Fruit fly (Drosophila melanogaster) whole organism, embryonic: ENCODE measurements around the gene Cisd2.

Source experiments
- Aef1 ChIP-seq: fragments of 200-800 bp; sonication (Bioruptor generic); IDR thresholded peaks from 3 replicates; pipeline ENCODE4 v1.3.6; 2022; ENCODE audit warnings: missing biosample characterization, missing genetic modification characterization
- BEAF-32 ChIP-seq: fragments of 200-800 bp; sonication (Bioruptor generic); optimal IDR thresholded peaks from 3 replicates; lab custom pipeline; 2017; ENCODE audit warnings: missing biosample characterization, missing genetic modification characterization, mild to moderate bottlenecking, moderate library complexity, missing genetic modification reagents
- CG10147 ChIP-seq: fragments of 200-800 bp; sonication (Bioruptor generic); optimal IDR thresholded peaks from 2 replicates; lab custom pipeline; 2019; ENCODE audit warnings: missing biosample characterization, mild to moderate bottlenecking, missing genetic modification characterization, moderate library complexity
- CG10366 ChIP-seq: fragments of 200-800 bp; sonication (Bioruptor generic); IDR thresholded peaks from 2 replicates; pipeline ENCODE4 v1.3.6; 2022; ENCODE audit warnings: missing biosample characterization, missing genetic modification characterization
- CG10959 ChIP-seq: fragments of 200-800 bp; sonication (Bioruptor generic); IDR thresholded peaks from 2 replicates; pipeline ENCODE4 v1.3.6; 2022; ENCODE audit warnings: missing biosample characterization, missing genetic modification characterization
- CG11093 ChIP-seq: fragments of 200-800 bp; sonication (Bioruptor generic); IDR thresholded peaks from 3 replicates; pipeline ENCODE4 v1.3.6; 2022; ENCODE audit warnings: missing biosample characterization, missing genetic modification characterization
- CG11560 ChIP-seq: fragments of 200-800 bp; sonication (Bioruptor generic); IDR thresholded peaks from 3 replicates; pipeline ENCODE4 v1.3.6; 2022; ENCODE audit warnings: missing biosample characterization, missing genetic modification characterization
- CG12391 ChIP-seq: fragments of 200-800 bp; sonication (Bioruptor generic); optimal IDR thresholded peaks from 3 replicates; lab custom pipeline; 2018; ENCODE audit warnings: missing biosample characterization, mild to moderate bottlenecking, missing genetic modification characterization, moderate library complexity
- CG13424 ChIP-seq: fragments of 200-800 bp; sonication (Bioruptor generic); optimal IDR thresholded peaks from 2 replicates; lab custom pipeline; 2019; ENCODE audit warnings: missing biosample characterization, mild to moderate bottlenecking, missing genetic modification characterization, moderate library complexity
- CG13624 ChIP-seq: fragments of 200-800 bp; sonication (Bioruptor generic); optimal IDR thresholded peaks from 2 replicates; lab custom pipeline; 2016; ENCODE audit warnings: missing biosample characterization, missing genetic modification characterization
- CG16863 ChIP-seq: fragments of 200-800 bp; sonication (Bioruptor generic); optimal IDR thresholded peaks from 3 replicates; lab custom pipeline; 2016; ENCODE audit warnings: missing biosample characterization, missing genetic modification characterization
- CG17186 ChIP-seq: fragments of 200-800 bp; sonication (Bioruptor generic); optimal IDR thresholded peaks from 3 replicates; lab custom pipeline; 2017; ENCODE audit warnings: missing biosample characterization, missing genetic modification reagents, missing genetic modification characterization
- CG17612 ChIP-seq: fragments of 200-800 bp; sonication (Bioruptor generic); IDR thresholded peaks from 2 replicates; pipeline ENCODE4 v1.3.6; 2022; ENCODE audit warnings: missing biosample characterization, missing genetic modification characterization
- CG18476 ChIP-seq: fragments of 200-800 bp; sonication (Bioruptor generic); optimal IDR thresholded peaks from 2 replicates; lab custom pipeline; 2016; ENCODE audit warnings: missing biosample characterization, mild to moderate bottlenecking, missing genetic modification characterization
- CG31388 ChIP-seq: fragments of 200-800 bp; sonication (Bioruptor generic); optimal IDR thresholded peaks from 2 replicates; lab custom pipeline; 2016; ENCODE audit warnings: missing biosample characterization, missing genetic modification characterization
- CG3163 ChIP-seq: fragments of 200-800 bp; sonication (Bioruptor generic); optimal IDR thresholded peaks from 3 replicates; lab custom pipeline; 2016; ENCODE audit warnings: missing biosample characterization, missing genetic modification characterization
- CG34422 ChIP-seq: fragments of 200-800 bp; sonication (Bioruptor generic); IDR thresholded peaks from 3 replicates; pipeline ENCODE4 v1.3.6; 2022; ENCODE audit warnings: missing biosample characterization, missing genetic modification characterization
- CG7357 ChIP-seq: fragments of 200-800 bp; sonication (Bioruptor generic); IDR thresholded peaks from 3 replicates; pipeline ENCODE4 v1.3.6; 2022; ENCODE audit warnings: missing biosample characterization, missing genetic modification characterization
- CG9932 ChIP-seq: fragments of 200-800 bp; sonication (Bioruptor generic); IDR thresholded peaks from 2 replicates; pipeline ENCODE4 v1.3.6; 2022; ENCODE audit warnings: missing biosample characterization, missing genetic modification characterization
- CoRest ChIP-seq: fragments of 200-800 bp; sonication (Bioruptor generic); optimal IDR thresholded peaks from 3 replicates; lab custom pipeline; 2018; ENCODE audit warnings: missing biosample characterization, mild to moderate bottlenecking, missing genetic modification characterization, moderate library complexity
- E2f2 ChIP-seq: fragments of 200-800 bp; sonication (Bioruptor generic); IDR thresholded peaks from 2 replicates; pipeline ENCODE4 v1.3.6; 2022; ENCODE audit warnings: missing biosample characterization, missing genetic modification characterization
- ERR ChIP-seq: fragments of 200-800 bp; sonication (Bioruptor generic); optimal IDR thresholded peaks from 2 replicates; lab custom pipeline; 2016; ENCODE audit warnings: missing biosample characterization, missing genetic modification characterization
- Gug ChIP-seq: fragments of 200-800 bp; sonication (Bioruptor generic); IDR thresholded peaks from 4 replicates; pipeline ENCODE4 v1.3.6; 2022; ENCODE audit warnings: missing biosample characterization, missing genetic modification characterization
- Optix ChIP-seq: fragments of 200-800 bp; sonication (Bioruptor generic); IDR thresholded peaks from 3 replicates; pipeline ENCODE4 v1.3.6; 2022; ENCODE audit warnings: missing biosample characterization, missing genetic modification characterization
- Sry-δ ChIP-seq: fragments of 200-800 bp; sonication (Bioruptor generic); optimal IDR thresholded peaks from 2 replicates; lab custom pipeline; 2016; ENCODE audit warnings: missing biosample characterization, missing genetic modification characterization
- TFAM ChIP-seq: fragments of 200-800 bp; sonication (Bioruptor generic); optimal IDR thresholded peaks from 2 replicates; lab custom pipeline; 2017; ENCODE audit warnings: missing biosample characterization, missing genetic modification characterization, inconsistent platforms
- Vsx1 ChIP-seq: fragments of 200-800 bp; sonication (Bioruptor generic); optimal IDR thresholded peaks from 2 replicates; lab custom pipeline; 2017; ENCODE audit warnings: missing biosample characterization, mild to moderate bottlenecking, missing genetic modification characterization, missing genetic modification reagents
- aop ChIP-seq: fragments of 200-800 bp; sonication (Bioruptor generic); IDR thresholded peaks from 2 replicates; pipeline ENCODE4 v1.3.6; 2022; ENCODE audit warnings: missing biosample characterization, missing genetic modification characterization
- cato ChIP-seq: fragments of 200-800 bp; sonication (Bioruptor generic); optimal IDR thresholded peaks from 2 replicates; lab custom pipeline; 2016; ENCODE audit warnings: missing biosample characterization, missing genetic modification characterization, borderline replicate concordance
- cg ChIP-seq: fragments of 200-800 bp; sonication (Bioruptor generic); optimal IDR thresholded peaks from 3 replicates; lab custom pipeline; 2019; ENCODE audit warnings: missing biosample characterization, mild to moderate bottlenecking, missing genetic modification characterization, moderate library complexity
- gem ChIP-seq: fragments of 200-800 bp; sonication (Bioruptor generic); optimal IDR thresholded peaks from 2 replicates; lab custom pipeline; 2019; ENCODE audit warnings: missing biosample characterization, mild to moderate bottlenecking, missing genetic modification characterization, moderate library complexity
- jing ChIP-seq: fragments of 200-800 bp; sonication (Bioruptor generic); optimal IDR thresholded peaks from 2 replicates; lab custom pipeline; 2018; ENCODE audit warnings: missing biosample characterization, mild to moderate bottlenecking, missing genetic modification characterization
- lbe ChIP-seq: fragments of 200-800 bp; sonication (Bioruptor generic); optimal IDR thresholded peaks from 2 replicates; lab custom pipeline; 2016; ENCODE audit warnings: missing biosample characterization, mild to moderate bottlenecking, missing genetic modification characterization
- lilli ChIP-seq: fragments of 200-800 bp; sonication (Bioruptor generic); optimal IDR thresholded peaks from 3 replicates; lab custom pipeline; 2016; ENCODE audit warnings: missing biosample characterization, missing genetic modification characterization
- lmd ChIP-seq: fragments of 200-800 bp; sonication (Bioruptor generic); IDR thresholded peaks from 2 replicates; pipeline ENCODE4 v1.3.6; 2022; ENCODE audit warnings: missing biosample characterization, missing genetic modification characterization
- mirr ChIP-seq: fragments of 200-800 bp; sonication (Bioruptor generic); optimal IDR thresholded peaks from 3 replicates; lab custom pipeline; 2018; ENCODE audit warnings: missing biosample characterization, mild to moderate bottlenecking, missing genetic modification characterization
- nmo ChIP-seq: fragments of 200-800 bp; sonication (Bioruptor generic); optimal IDR thresholded peaks from 2 replicates; lab custom pipeline; 2018; ENCODE audit warnings: missing biosample characterization, mild to moderate bottlenecking, missing genetic modification characterization, moderate library complexity
- pan ChIP-seq, 4 experiments: fragments of >200 bp in 3 of 4; fragments of 200-800 bp in 1 of 4; sonication (Bioruptor generic) in 1 of 4; optimal IDR thresholded peaks in 3 of 4; IDR thresholded peaks in 1 of 4; 2 replicates each; pipeline versions ENCODE4 v1.3.6 to Lab custom; 2017 to 2022; ENCODE audit warnings: missing biosample characterization in 2 of 4, missing genetic modification characterization in 2 of 4, mixed read lengths in 1 of 4
- pfk ChIP-seq: fragments of 200-800 bp; sonication (Bioruptor generic); optimal IDR thresholded peaks from 2 replicates; lab custom pipeline; 2018; ENCODE audit warnings: missing biosample characterization, mild to moderate bottlenecking, missing genetic modification characterization, moderate library complexity
- repo ChIP-seq: fragments of 200-800 bp; sonication (Bioruptor generic); optimal IDR thresholded peaks from 2 replicates; lab custom pipeline; 2016; ENCODE audit warnings: missing biosample characterization, missing genetic modification characterization
- seq ChIP-seq: fragments of 200-800 bp; sonication (Bioruptor generic); IDR thresholded peaks from 2 replicates; pipeline ENCODE4 v1.3.6; 2022; ENCODE audit warnings: missing biosample characterization, missing genetic modification characterization
- tin ChIP-seq: fragments of 200-800 bp; sonication (Bioruptor generic); optimal IDR thresholded peaks from 3 replicates; lab custom pipeline; 2016; ENCODE audit warnings: missing biosample characterization, missing genetic modification characterization
- tll ChIP-seq, 2 experiments: fragments of 200-800 bp in 1 of 2; fragments of >200 bp in 1 of 2; sonication (Bioruptor generic) in 1 of 2; optimal IDR thresholded peaks; 2 replicates each; lab custom pipeline; 2017 to 2019; ENCODE audit warnings: missing biosample characterization in 2 of 2, missing genetic modification characterization in 2 of 2, mild to moderate bottlenecking in 1 of 2, moderate library complexity in 1 of 2
- twi ChIP-seq: fragments of 200-800 bp; optimal IDR thresholded peaks from 2 replicates; lab custom pipeline; 2019; ENCODE audit warnings: missing biosample characterization, mild to moderate bottlenecking, missing genetic modification characterization, moderate library complexity
- unpg ChIP-seq: fragments of 200-800 bp; sonication (Bioruptor generic); optimal IDR thresholded peaks from 3 replicates; lab custom pipeline; 2018; ENCODE audit warnings: missing biosample characterization, mild to moderate bottlenecking, missing genetic modification characterization, moderate library complexity
- usp ChIP-seq: fragments of >200 bp; optimal IDR thresholded peaks from 2 replicates; lab custom pipeline; 2017; ENCODE audit warnings: missing biosample characterization, missing genetic modification characterization
- wdn ChIP-seq: fragments of 200-800 bp; sonication (Bioruptor generic); IDR thresholded peaks from 2 replicates; pipeline ENCODE4 v1.3.6; 2022; ENCODE audit warnings: missing biosample characterization, missing genetic modification characterization
- wek ChIP-seq: fragments of 200-800 bp; sonication (Bioruptor generic); optimal IDR thresholded peaks from 3 replicates; lab custom pipeline; 2018; ENCODE audit warnings: missing biosample characterization, mild to moderate bottlenecking, missing genetic modification characterization, moderate library complexity
- z ChIP-seq: fragments of 200-800 bp; sonication (Bioruptor generic); IDR thresholded peaks from 3 replicates; pipeline ENCODE4 v1.3.6; 2022; ENCODE audit warnings: missing biosample characterization, missing genetic modification characterization
- zen2 ChIP-seq: fragments of 200-800 bp; sonication (Bioruptor generic); IDR thresholded peaks from 3 replicates; pipeline ENCODE4 v1.3.6; 2022; ENCODE audit warnings: missing biosample characterization, missing genetic modification characterization; ENCODE audit not compliant: partially characterized antibody

The Cisd2 gene

DNA sequence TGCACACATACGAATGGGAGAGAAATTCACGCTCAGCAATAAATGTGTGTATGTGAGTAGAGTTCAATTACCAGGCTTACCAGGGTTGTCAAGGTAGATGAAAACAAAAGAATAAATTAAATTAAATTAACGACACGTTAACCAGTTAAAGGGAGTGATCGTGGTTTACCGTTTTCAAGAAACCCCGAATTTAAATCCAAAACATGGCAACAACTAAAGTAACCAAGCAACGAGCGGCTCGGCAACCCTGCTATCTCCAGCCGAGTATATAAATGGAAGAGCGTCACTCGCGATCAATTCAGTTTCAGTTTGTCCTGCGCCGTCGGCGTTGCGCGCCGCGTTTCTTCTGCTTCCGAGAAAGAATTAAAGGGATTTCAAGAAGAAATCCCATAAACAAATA, 9.0 kb downstream of the Cisd2 start (continued):
- peak; percentile 99 for TF ChIP-seq lbe
- TF ChIP-seq jing (GFP tag; lab: Kevin White, UChicago): peak; percentile 98
- peak; percentile 99 for TF ChIP-seq gem (tag; lab: Kevin White, UChicago)
- TF ChIP-seq pfk (GFP tag; lab: Kevin White, UChicago): peak; percentile 79
- peak; percentile 99 for TF ChIP-seq CG16863 (GFP tag; lab: Kevin White, UChicago)
- peak; percentile 99 for TF ChIP-seq CG10959
- peak; percentile 42 for TF ChIP-seq BEAF-32 (GFP tag; lab: Kevin White, UChicago)
- TF ChIP-seq Sry-δ (GFP tag; lab: Kevin White, UChicago): peak; percentile 79
- peak; percentile 92 for TF ChIP-seq E2f2 (GFP tag; lab: Robert Waterston, UW)
- peak; percentile 99 for TF ChIP-seq CG12391 (tag; lab: Kevin White, UChicago)
- TF ChIP-seq nmo: peak; percentile 99
- peak; percentile 99 for TF ChIP-seq CG13624
- peak; percentile 91 for TF ChIP-seq CG7357 (GFP tag; lab: Robert Waterston, UW)
- TF ChIP-seq usp (GFP tag; lab: Kevin White, UChicago): no peak
- peak; percentile 99 for TF ChIP-seq CG34422
- peak; percentile 98 for TF ChIP-seq CG17612 (GFP tag; lab: Robert Waterston, UW)
- peak; percentile 100 for TF ChIP-seq tin (GFP tag; lab: Kevin White, UChicago)
- peak; percentile 100 for TF ChIP-seq unpg (GFP tag; lab: Kevin White, UChicago)
- peak; percentile 85 for TF ChIP-seq cg
- peak; percentile 99 for TF ChIP-seq CG18476 (GFP tag; lab: Kevin White, UChicago)
- peak; percentile 99 for TF ChIP-seq CoRest
- TF ChIP-seq aop (GFP tag; lab: Robert Waterston, UW): peak; percentile 98
- TF ChIP-seq wdn: peak; percentile 99
- peak; percentile 96 for TF ChIP-seq wek (GFP tag; lab: Kevin White, UChicago)
- no peak for TF ChIP-seq pan (optimal IDR thresholded peaks at IDR 0.05; lab: Kevin White, UChicago)
- TF ChIP-seq pan (GFP tag; optimal IDR thresholded peaks at IDR 0.05 in 1 of 2, IDR thresholded peaks at IDR 0.05 in 1 of 2): peak in 1 of 2 experiments; percentile 99
- TF ChIP-seq cato (GFP tag; lab: Kevin White, UChicago): peak; percentile 98
- TF ChIP-seq repo: peak; percentile 99
- peak in 1 of 2 experiments; percentile 89 for TF ChIP-seq tll (GFP tag; optimal IDR thresholded peaks at IDR 0.05; lab: Kevin White, UChicago)
- TF ChIP-seq Vsx1: peak; percentile 98
- peak; percentile 100 for TF ChIP-seq lilli
- peak; percentile 94 for TF ChIP-seq CG17186 (GFP tag; lab: Kevin White, UChicago)
- TF ChIP-seq seq (GFP tag; lab: Robert Waterston, UW): peak; percentile 99
- peak; percentile 100 for TF ChIP-seq Optix (GFP tag; lab: Robert Waterston, UW)
- TF ChIP-seq CG10366 (GFP tag; lab: Robert Waterston, UW): peak; percentile 99
- TF ChIP-seq mirr (GFP tag; lab: Kevin White, UChicago): peak; percentile 98
- peak; percentile 99 for TF ChIP-seq lmd (GFP tag; lab: Robert Waterston, UW)
- peak; percentile 98 for TF ChIP-seq ERR
- TF ChIP-seq CG10147 (GFP tag; lab: Kevin White, UChicago): peak; percentile 98
- TF ChIP-seq TFAM (GFP tag; lab: Kevin White, UChicago): peak; percentile 95
- TF ChIP-seq Aef1 (GFP tag; lab: Robert Waterston, UW): peak; percentile 99
- TF ChIP-seq CG13424: peak; percentile 99
- peak; percentile 93 for TF ChIP-seq CG3163 (GFP tag; lab: Kevin White, UChicago)
- TF ChIP-seq CG9932 (GFP tag; lab: Robert Waterston, UW): peak; percentile 99
- TF ChIP-seq CG11093 (GFP tag; lab: Robert Waterston, UW): peak; percentile 98
- peak; percentile 98 for TF ChIP-seq twi (tag; lab: Kevin White, UChicago)
- TF ChIP-seq CG11560 (tag; lab: Robert Waterston, UW): peak; percentile 92
- TF ChIP-seq CG31388: peak; percentile 98
- peak; percentile 87 for TF ChIP-seq z (GFP tag; lab: Robert Waterston, UW)
- peak; percentile 98 for TF ChIP-seq Gug
- no peak for TF ChIP-seq zen2 (GFP tag; lab: Robert Waterston, UW)
